Worm (Caenorhabditis elegans) whole organism, young adult: ENCODE measurements around the gene D1054.5.

Source experiments
- Y95B8A.8 ChIP-seq: fragments of 200-800 bp; sonication (Bioruptor generic); IDR thresholded peaks from 2 replicates; pipeline ENCODE4 v1.3.6; 2022; ENCODE audit warnings: missing genetic modification reagents, missing genetic modification characterization, missing compliant biosample characterization
- ceh-40 ChIP-seq: fragments of 200-800 bp; sonication (Bioruptor generic); IDR thresholded peaks from 2 replicates; pipeline ENCODE4 v1.3.6; 2022; ENCODE audit warnings: missing genetic modification characterization, missing compliant biosample characterization
- egl-44 ChIP-seq: fragments of 200-800 bp; sonication (Bioruptor generic); IDR thresholded peaks from 2 replicates; pipeline ENCODE4 v1.3.6; 2022; ENCODE audit warnings: missing genetic modification reagents, missing genetic modification characterization, missing compliant biosample characterization
- egrh-3 ChIP-seq: fragments of 200-800 bp; sonication (Bioruptor generic); IDR thresholded peaks from 2 replicates; pipeline ENCODE4 v1.3.6; 2022; ENCODE audit warnings: missing genetic modification reagents, missing genetic modification characterization, missing compliant biosample characterization
- unc-130 ChIP-seq: sonication (generic microtip); optimal IDR thresholded peaks from 2 replicates; lab custom pipeline; 2016; ENCODE audit warnings: missing genetic modification reagents, missing genetic modification characterization, missing compliant biosample characterization

DNA sequence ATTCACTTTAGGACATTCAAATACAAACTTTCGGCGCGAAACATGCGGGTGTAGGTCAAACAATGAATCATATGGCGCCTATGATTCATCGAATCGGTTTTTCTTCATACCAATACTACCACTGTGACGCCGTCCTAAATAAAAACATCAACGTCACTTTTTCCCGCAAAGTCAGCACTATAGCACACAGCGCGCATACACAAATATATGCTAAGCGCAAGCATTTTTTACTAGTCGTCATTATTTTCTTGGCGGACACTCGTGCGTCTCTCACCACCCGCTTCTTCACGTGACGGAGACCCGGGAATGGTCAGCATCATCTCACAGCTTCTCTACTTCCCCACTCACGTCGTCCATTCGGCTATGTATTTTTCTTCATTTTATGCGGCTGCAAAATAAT, 53.2 kb downstream of the D1054.5 start:
- TF ChIP-seq egrh-3 (GFP tag; lab: Robert Waterston, UW) (no peak), egl-44 (GFP tag; lab: Robert Waterston, UW) (no peak), ceh-40 (GFP tag; lab: Robert Waterston, UW) (no peak), Y95B8A.8 (GFP tag; lab: Robert Waterston, UW) (no peak), unc-130 (GFP tag; lab: Kevin White, UChicago) (no peak)
